Worm (Caenorhabditis elegans): Measurements from ENCODE around the gene C02B4.3.

DNA sequence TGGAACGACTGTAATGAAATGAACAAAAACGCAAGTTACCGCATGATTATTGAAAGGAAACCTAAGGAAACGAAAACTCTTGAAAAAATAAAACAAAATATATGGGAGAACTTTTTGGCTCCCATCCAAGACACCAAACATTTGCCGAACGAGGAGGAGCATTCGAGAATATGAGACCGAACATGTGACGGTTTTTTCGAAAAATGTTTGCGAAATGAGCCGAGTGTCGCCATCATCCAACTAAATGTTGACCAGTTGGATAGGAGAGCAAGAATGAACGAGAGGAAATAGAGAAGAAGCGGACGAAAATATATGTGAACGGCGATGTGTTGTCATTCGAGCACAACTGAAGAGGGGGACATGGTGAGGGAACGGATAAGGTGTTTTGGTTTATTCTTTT lies 29.6 kb downstream of the C02B4.3 start:
- TF ChIP-seq flt-1 (GFP tag; IDR thresholded peaks at IDR 0.05) (no peak), pes-1 (GFP tag; IDR thresholded peaks at IDR 0.05) (no peak)

Data from whole organism, early embryonic.